Worm (Caenorhabditis elegans): ENCODE results near the gene txt-8.

txt-8 gene

ce11 chrV:18414051-18414450 lies at the start of gene txt-8:
Gene txt-8, plus strand, starts transcription at chrV:18414351.
- TF ChIP-seq scrt-1 (GFP tag; IDR thresholded peaks at IDR 0.05) (no peak), tbx-37 (GFP tag; conservative IDR thresholded peaks at IDR 0.05) (no peak), hmbx-1 (tag; optimal IDR thresholded peaks at IDR 0.05) (no peak), hmg-4 (GFP tag; optimal IDR thresholded peaks at IDR 0.05) (no peak), flt-1 (GFP tag; IDR thresholded peaks at IDR 0.05) (no peak), hnd-1 (tag; optimal IDR thresholded peaks at IDR 0.05) (no peak), sea-1 (GFP tag; conservative IDR thresholded peaks at IDR 0.05) (no peak), tbx-11 (GFP tag; IDR thresholded peaks at IDR 0.05) (no peak), B0310.2 (tag; optimal IDR thresholded peaks at IDR 0.05) (no peak), tra-4 (tag; optimal IDR thresholded peaks at IDR 0.05) (no peak), ceh-36 (tag; optimal IDR thresholded peaks at IDR 0.05) (no peak), ceh-13 (GFP tag; optimal IDR thresholded peaks at IDR 0.05) (no peak), pes-1 (GFP tag; IDR thresholded peaks at IDR 0.05) (no peak), aly-1 (tag; optimal IDR thresholded peaks at IDR 0.05) (no peak), F13C5.2 (tag; optimal IDR thresholded peaks at IDR 0.05) (no peak), ets-7 (tag; optimal IDR thresholded peaks at IDR 0.05) (no peak)

ce11 chrV:18364558-18364957 lies 49.6 kb upstream of the txt-8 start, which contains the start of gene C08E8.9:
Gene C08E8.9, plus strand, starts transcription at chrV:18364858.
- TF ChIP-seq ceh-36 (tag; optimal IDR thresholded peaks at IDR 0.05) (peak; percentile 57), ceh-13 (GFP tag; optimal IDR thresholded peaks at IDR 0.05) (no peak)

ce11 chrV:18368322-18368721 lies 45.8 kb upstream of the txt-8 start, which contains the start of gene C08E8.6:
Gene C08E8.6, minus strand, starts transcription at chrV:18368422.
- TF ChIP-seq sea-1 (GFP tag; conservative IDR thresholded peaks at IDR 0.05) (no peak), hmbx-1 (tag; optimal IDR thresholded peaks at IDR 0.05) (no peak), flt-1 (GFP tag; IDR thresholded peaks at IDR 0.05) (no peak), tbx-37 (GFP tag; conservative IDR thresholded peaks at IDR 0.05) (no peak), ets-7 (tag; optimal IDR thresholded peaks at IDR 0.05) (no peak), ama-1 (optimal IDR thresholded peaks at IDR 0.05) (no peak), tra-4 (tag; optimal IDR thresholded peaks at IDR 0.05) (no peak), tbx-11 (GFP tag; IDR thresholded peaks at IDR 0.05) (no peak), ceh-13 (GFP tag; optimal IDR thresholded peaks at IDR 0.05) (no peak), B0310.2 (tag; optimal IDR thresholded peaks at IDR 0.05) (no peak), aly-1 (tag; optimal IDR thresholded peaks at IDR 0.05) (no peak), F13C5.2 (tag; optimal IDR thresholded peaks at IDR 0.05) (no peak), ceh-36 (tag; optimal IDR thresholded peaks at IDR 0.05) (no peak), hnd-1 (tag; optimal IDR thresholded peaks at IDR 0.05) (no peak), pes-1 (GFP tag; IDR thresholded peaks at IDR 0.05) (no peak), scrt-1 (GFP tag; IDR thresholded peaks at IDR 0.05) (no peak), hmg-4 (GFP tag; optimal IDR thresholded peaks at IDR 0.05) (no peak)

- TF ChIP-seq ama-1 (optimal IDR thresholded peaks at IDR 0.05): no peak
- TF ChIP-seq ceh-13 (GFP tag; optimal IDR thresholded peaks at IDR 0.05): no peak
- no peak for TF ChIP-seq ceh-36 (tag; optimal IDR thresholded peaks at IDR 0.05)
- TF ChIP-seq aly-1 (tag; optimal IDR thresholded peaks at IDR 0.05): no peak
- TF ChIP-seq sea-1 (GFP tag; conservative IDR thresholded peaks at IDR 0.05): no peak
- TF ChIP-seq hmg-4 (GFP tag; optimal IDR thresholded peaks at IDR 0.05): no peak
- TF ChIP-seq flt-1 (GFP tag; IDR thresholded peaks at IDR 0.05): no peak
- TF ChIP-seq hnd-1 (tag; optimal IDR thresholded peaks at IDR 0.05): no peak
- TF ChIP-seq tbx-37 (GFP tag; conservative IDR thresholded peaks at IDR 0.05): no peak
Observed at ce11 chrV:18371028-18371427, 43.1 kb upstream of the txt-8 start.

ce11 chrV:18371579-18371978 lies 42.6 kb upstream of the txt-8 start, which contains the start of gene C08E8.4:
Gene C08E8.4, plus strand, starts transcription at chrV:18371846.
- no peak for TF ChIP-seq F13C5.2 (tag; optimal IDR thresholded peaks at IDR 0.05)
- TF ChIP-seq hnd-1 (tag; optimal IDR thresholded peaks at IDR 0.05): no peak
- no peak for TF ChIP-seq ceh-13 (GFP tag; optimal IDR thresholded peaks at IDR 0.05)
- no peak for TF ChIP-seq tbx-37 (GFP tag; conservative IDR thresholded peaks at IDR 0.05)
- TF ChIP-seq tbx-11 (GFP tag; IDR thresholded peaks at IDR 0.05): no peak
- no peak for TF ChIP-seq scrt-1 (GFP tag; IDR thresholded peaks at IDR 0.05)
- no peak for TF ChIP-seq hmbx-1 (tag; optimal IDR thresholded peaks at IDR 0.05)
- TF ChIP-seq B0310.2 (tag; optimal IDR thresholded peaks at IDR 0.05): no peak
- no peak for TF ChIP-seq flt-1 (GFP tag; IDR thresholded peaks at IDR 0.05)
- TF ChIP-seq aly-1 (tag; optimal IDR thresholded peaks at IDR 0.05): no peak
- no peak for TF ChIP-seq tra-4 (tag; optimal IDR thresholded peaks at IDR 0.05)
- no peak for TF ChIP-seq ets-7 (tag; optimal IDR thresholded peaks at IDR 0.05)
- no peak for TF ChIP-seq ceh-36 (tag; optimal IDR thresholded peaks at IDR 0.05)

- no peak for TF ChIP-seq hnd-1 (tag; optimal IDR thresholded peaks at IDR 0.05)
- TF ChIP-seq scrt-1 (GFP tag; IDR thresholded peaks at IDR 0.05): no peak
- TF ChIP-seq aly-1 (tag; optimal IDR thresholded peaks at IDR 0.05): no peak
- TF ChIP-seq tbx-11 (GFP tag; IDR thresholded peaks at IDR 0.05): no peak
- TF ChIP-seq hmg-4 (GFP tag; optimal IDR thresholded peaks at IDR 0.05): no peak
- no peak for TF ChIP-seq tra-4 (tag; optimal IDR thresholded peaks at IDR 0.05)
- TF ChIP-seq ets-7 (tag; optimal IDR thresholded peaks at IDR 0.05): no peak
- TF ChIP-seq ama-1 (optimal IDR thresholded peaks at IDR 0.05): no peak
- no peak for TF ChIP-seq B0310.2 (tag; optimal IDR thresholded peaks at IDR 0.05)
- TF ChIP-seq hmbx-1 (tag; optimal IDR thresholded peaks at IDR 0.05): no peak
- TF ChIP-seq ceh-13 (GFP tag; optimal IDR thresholded peaks at IDR 0.05): no peak
- no peak for TF ChIP-seq sea-1 (GFP tag; conservative IDR thresholded peaks at IDR 0.05)
- TF ChIP-seq pes-1 (GFP tag; IDR thresholded peaks at IDR 0.05): no peak
- no peak for TF ChIP-seq tbx-37 (GFP tag; conservative IDR thresholded peaks at IDR 0.05)
- no peak for TF ChIP-seq flt-1 (GFP tag; IDR thresholded peaks at IDR 0.05)
- TF ChIP-seq ceh-36 (tag; optimal IDR thresholded peaks at IDR 0.05): no peak
- TF ChIP-seq F13C5.2 (tag; optimal IDR thresholded peaks at IDR 0.05): no peak
Observed at ce11 chrV:18374194-18374593, 40.0 kb upstream of the txt-8 start, which contains the start of gene Y51A2B.2. Gene Y51A2B.2, plus strand, starts transcription at chrV:18374494.

ce11 chrV:18375551-18375950 lies 38.6 kb upstream of the txt-8 start:
- TF ChIP-seq aly-1 (tag; optimal IDR thresholded peaks at IDR 0.05) (no peak), tra-4 (tag; optimal IDR thresholded peaks at IDR 0.05) (no peak), scrt-1 (GFP tag; IDR thresholded peaks at IDR 0.05) (no peak), F13C5.2 (tag; optimal IDR thresholded peaks at IDR 0.05) (no peak), B0310.2 (tag; optimal IDR thresholded peaks at IDR 0.05) (no peak)
